Worm (Caenorhabditis elegans): ENCODE results near the gene haf-1.

DNA sequence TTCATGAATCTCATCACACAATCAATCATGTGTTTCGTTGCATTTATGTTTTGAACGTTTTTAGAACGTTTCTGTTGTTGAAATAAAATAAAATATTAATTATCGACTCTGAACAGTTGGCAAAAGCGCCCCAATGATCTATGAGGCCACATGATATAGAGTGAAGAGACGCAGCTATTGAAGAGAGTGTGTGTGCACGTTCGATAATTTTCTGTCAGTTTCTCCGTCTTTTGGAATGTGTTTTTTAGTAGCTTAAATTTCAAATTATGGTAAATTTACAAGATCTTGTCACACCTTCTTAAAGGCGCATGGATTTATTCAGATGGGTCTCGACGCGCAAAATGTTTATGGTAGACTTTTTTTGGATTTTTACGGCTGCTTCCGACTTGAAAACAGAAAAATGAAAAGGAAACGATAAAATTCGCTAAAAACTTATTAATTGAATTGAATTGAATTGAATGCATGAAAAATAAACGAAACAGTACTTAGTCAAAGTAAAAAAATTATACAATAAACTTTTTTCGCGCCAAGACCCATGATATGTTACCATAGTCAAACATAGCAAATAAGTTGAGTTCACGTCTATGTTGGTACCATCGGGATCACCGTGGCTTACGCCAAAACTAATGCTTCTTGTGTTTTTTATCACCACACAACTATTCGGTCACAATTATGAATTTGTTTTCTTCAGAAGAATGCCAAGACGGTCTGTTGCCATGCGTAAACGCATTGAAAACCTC lies 42.5 kb upstream of the haf-1 start, which contains the start of gene C49C3.15:
- no peak for TF ChIP-seq snpc-4 (tag; optimal IDR thresholded peaks at IDR 0.05)
- TF ChIP-seq skn-1 (tag; optimal IDR thresholded peaks at IDR 0.05) = no peak
- no peak for TF ChIP-seq fos-1 (tag; optimal IDR thresholded peaks at IDR 0.05)
- TF ChIP-seq C04F5.9 (tag; optimal IDR thresholded peaks at IDR 0.05) = no peak
- TF ChIP-seq aly-2 (tag; optimal IDR thresholded peaks at IDR 0.05) = no peak
- TF ChIP-seq blmp-1 (tag; optimal IDR thresholded peaks at IDR 0.05) = no peak
- TF ChIP-seq Y116A8C.19 (tag; optimal IDR thresholded peaks at IDR 0.05; ENCODE audit: borderline replicate concordance) = no peak
- TF ChIP-seq nhr-28 (tag; optimal IDR thresholded peaks at IDR 0.05) = no peak
- TF ChIP-seq zag-1 (tag; optimal IDR thresholded peaks at IDR 0.05) = no peak
